Fruit fly (Drosophila melanogaster): ENCODE results near the gene btn.

btn gene

DNA sequence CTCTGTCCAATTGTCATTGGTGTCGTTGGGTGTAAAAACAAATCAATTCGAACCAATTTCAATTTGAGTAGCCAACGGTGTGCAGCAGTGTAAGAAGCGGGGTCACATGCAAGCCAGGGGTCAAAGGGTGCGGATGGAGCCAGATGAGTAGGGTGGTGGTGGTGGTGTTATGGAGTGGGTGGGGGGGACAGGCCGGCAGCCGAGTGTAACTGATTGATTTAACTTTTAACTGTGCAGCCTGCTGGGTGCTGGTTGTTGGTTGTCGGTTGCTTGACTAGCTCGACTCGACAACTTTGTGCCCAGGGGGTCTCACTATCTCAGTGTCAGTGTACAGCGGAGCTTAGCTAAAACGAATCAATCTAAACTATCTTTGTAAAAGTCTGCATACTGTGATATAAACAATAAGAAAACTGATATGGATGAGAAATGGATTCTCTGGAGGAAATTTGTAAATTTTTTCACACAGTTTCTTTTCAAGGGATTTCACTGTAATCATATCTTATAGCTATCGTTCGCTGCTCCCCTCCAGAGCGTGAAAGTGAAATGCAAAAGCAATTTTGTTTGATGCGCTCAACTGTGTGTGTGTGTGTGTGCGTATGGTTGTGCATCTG is 11.0 kb upstream of the btn start (continued):
- TF ChIP-seq CG33213 (GFP tag; optimal IDR thresholded peaks at IDR 0.05) (peak; percentile 6), tin (GFP tag; optimal IDR thresholded peaks at IDR 0.05) (peak; percentile 75), CG2129 (GFP tag; IDR thresholded peaks at IDR 0.05; ENCODE audit: partially characterized antibody) (no peak), GATAe (GFP tag; conservative IDR thresholded peaks at IDR 0.05) (no peak), odd (GFP tag; optimal IDR thresholded peaks at IDR 0.05) (peak; percentile 66), nerfin-2 (GFP tag; IDR thresholded peaks at IDR 0.05; ENCODE audit: partially characterized antibody) (no peak), kay (GFP tag; optimal IDR thresholded peaks at IDR 0.05) (peak; percentile 3), CG15011 (GFP tag; optimal IDR thresholded peaks at IDR 0.05) (no peak), kni (GFP tag; optimal IDR thresholded peaks at IDR 0.05) (no peak), ase (GFP tag; IDR thresholded peaks at IDR 0.05) (peak; percentile 65; the same call in 1 of the 3 replicates), slbo (GFP tag; IDR thresholded peaks at IDR 0.05) (peak; percentile 71), corto (GFP tag; optimal IDR thresholded peaks at IDR 0.05) (no peak), yki (optimal IDR thresholded peaks at IDR 0.05) (no peak), CG8281 (tag; optimal IDR thresholded peaks at IDR 0.05) (peak; percentile 10), tgo (GFP tag; IDR thresholded peaks at IDR 0.05) (peak; percentile 77), CG12071 (GFP tag; optimal IDR thresholded peaks at IDR 0.05) (peak; percentile 65), CG17829 (tag; optimal IDR thresholded peaks at IDR 0.05) (peak; percentile 70), Gsc (GFP tag; IDR thresholded peaks at IDR 0.05) (peak; percentile 65), BEAF-32 (GFP tag; optimal IDR thresholded peaks at IDR 0.05) (no peak), CG18619 (GFP tag; optimal IDR thresholded peaks at IDR 0.05) (peak; percentile 40), unpg (GFP tag; optimal IDR thresholded peaks at IDR 0.05) (no peak), kah (GFP tag; optimal IDR thresholded peaks at IDR 0.05) (no peak), fd3F (GFP tag; optimal IDR thresholded peaks at IDR 0.05) (peak; percentile 34), ash1 (GFP tag; optimal IDR thresholded peaks at IDR 0.05) (no peak), CG8478 (optimal IDR thresholded peaks at IDR 0.05) (no peak), sug (tag; optimal IDR thresholded peaks at IDR 0.05) (peak; percentile 85), dm (GFP tag; optimal IDR thresholded peaks at IDR 0.05) (peak; percentile 35), vvl (GFP tag; IDR thresholded peaks at IDR 0.05) (peak; percentile 89), chif (GFP tag; optimal IDR thresholded peaks at IDR 0.05) (peak; percentile 56 to 76), CG5245 (GFP tag; optimal IDR thresholded peaks at IDR 0.05) (peak; percentile 76), dmrt99B (tag; optimal IDR thresholded peaks at IDR 0.05) (no peak), CG14860 (GFP tag; IDR thresholded peaks at IDR 0.05; ENCODE audit: partially characterized antibody) (no peak), CG13123 (GFP tag; optimal IDR thresholded peaks at IDR 0.05) (no peak), sqz (GFP tag; optimal IDR thresholded peaks at IDR 0.05) (no peak), H15 (GFP tag; IDR thresholded peaks at IDR 0.05) (peak; percentile 78; the same call in 2 of the 3 replicates), hb (GFP tag; IDR thresholded peaks at IDR 0.05; ENCODE audit: partially characterized antibody) (no peak), crc (GFP tag; optimal IDR thresholded peaks at IDR 0.05) (peak; percentile 61), CG34422 (GFP tag; IDR thresholded peaks at IDR 0.05) (peak; percentile 54; the same call in 2 of the 3 replicates), Optix (GFP tag; IDR thresholded peaks at IDR 0.05) (peak; percentile 63; the same call in 2 of the 3 replicates), CG13894 (tag; optimal IDR thresholded peaks at IDR 0.05) (no peak), ham (GFP tag; IDR thresholded peaks at IDR 0.05) (no peak), ap (GFP tag; IDR thresholded peaks at IDR 0.05) (peak; percentile 62), CG4730 (GFP tag; IDR thresholded peaks at IDR 0.05) (peak; percentile 59), CG15514 (GFP tag; optimal IDR thresholded peaks at IDR 0.05) (no peak), jumu (GFP tag; optimal IDR thresholded peaks at IDR 0.05) (peak; percentile 66), unc-4 (GFP tag; IDR thresholded peaks at IDR 0.05; ENCODE audit: partially characterized antibody) (no peak), CG18476 (GFP tag; optimal IDR thresholded peaks at IDR 0.05) (peak; percentile 26), MESR4 (GFP tag; optimal IDR thresholded peaks at IDR 0.05) (no peak), trh (GFP tag; optimal IDR thresholded peaks at IDR 0.05) (no peak), Scr (GFP tag; IDR thresholded peaks at IDR 0.05; ENCODE audit: partially characterized antibody) (no peak)

All from whole organism, embryonic.